Worm (Caenorhabditis elegans) whole organism, L4 larva: Measurements from ENCODE around the gene Y48G9A.11.

ENCODE experiments used
- dve-1 ChIP-seq: sonication (generic microtip); optimal IDR thresholded peaks from 2 replicates; lab custom pipeline; 2017; ENCODE audit warnings: antibody characterized with exemption, mild to moderate bottlenecking, missing genetic modification characterization, missing compliant biosample characterization; ENCODE audit not compliant: insufficient read depth
- fkh-10 ChIP-seq: fragments of 150-350 bp; optimal IDR thresholded peaks from 2 replicates; lab custom pipeline; 2014; ENCODE audit warnings: missing biosample characterization, missing genetic modification reagents, missing genetic modification characterization
- nhr-25 ChIP-seq: sonication (generic microtip); optimal IDR thresholded peaks from 2 replicates; lab custom pipeline; 2017; ENCODE audit warnings: missing genetic modification characterization, mild to moderate bottlenecking, missing compliant biosample characterization, antibody characterized with exemption, moderate library complexity, borderline replicate concordance; ENCODE audit not compliant: insufficient read depth
- nhr-6 ChIP-seq: fragments of 150-350 bp; optimal IDR thresholded peaks from 2 replicates; lab custom pipeline; 2014; ENCODE audit warnings: missing biosample characterization, missing genetic modification characterization
- nhr-77 ChIP-seq: fragments of 150-350 bp; optimal IDR thresholded peaks from 2 replicates; lab custom pipeline; 2014; ENCODE audit warnings: missing biosample characterization, missing genetic modification characterization
- spr-1 ChIP-seq: sonication (generic microtip); optimal IDR thresholded peaks from 2 replicates; lab custom pipeline; 2016; ENCODE audit warnings: mild to moderate bottlenecking, missing genetic modification characterization, missing compliant biosample characterization
- unc-39 ChIP-seq: sonication (generic microtip); optimal IDR thresholded peaks from 2 replicates; lab custom pipeline; 2017; ENCODE audit warnings: missing biosample characterization, missing genetic modification characterization
- zip-2 ChIP-seq: fragments of 150-350 bp; optimal IDR thresholded peaks from 2 replicates; lab custom pipeline; 2014; ENCODE audit warnings: missing biosample characterization, missing genetic modification characterization
- ztf-11 ChIP-seq: fragments of 150-350 bp; optimal IDR thresholded peaks from 2 replicates; lab custom pipeline; 2014; ENCODE audit warnings: missing biosample characterization, missing genetic modification characterization

ce11 chrIII:2159152-2159551 lies 42.5 kb upstream of the Y48G9A.11 start:
- no peak for TF ChIP-seq fkh-10
- TF ChIP-seq spr-1 (tag; lab: Kevin White, UChicago), result no peak
- no peak for TF ChIP-seq nhr-77
- TF ChIP-seq ztf-11, result no peak
- TF ChIP-seq zip-2 (tag; lab: Kevin White, UChicago), result no peak
- peak; percentile 6 for TF ChIP-seq nhr-6
- no peak for TF ChIP-seq dve-1 (tag; lab: Kevin White, UChicago)
- TF ChIP-seq nhr-25 (tag; lab: Kevin White, UChicago), result no peak
- no peak for TF ChIP-seq unc-39 (tag; lab: Kevin White, UChicago)
